Fruit fly (Drosophila melanogaster): ENCODE measurements around the gene CG11760.

dm6 chr3R:8741941-8742340 is 22.9 kb downstream of the CG11760 start:
- no peak for TF ChIP-seq CTCF (optimal IDR thresholded peaks at IDR 0.05)
- TF ChIP-seq CG8478 (optimal IDR thresholded peaks at IDR 0.05): no peak
